Worm (Caenorhabditis elegans) whole organism, dauer: ENCODE results near the gene F45D3.2.

Experiments used
- unc-62 ChIP-seq: sonication (generic microtip); optimal IDR thresholded peaks from 2 replicates; lab custom pipeline; 2017; ENCODE audit warnings: missing biosample characterization, missing genetic modification reagents, missing genetic modification characterization

The F45D3.2 gene

DNA sequence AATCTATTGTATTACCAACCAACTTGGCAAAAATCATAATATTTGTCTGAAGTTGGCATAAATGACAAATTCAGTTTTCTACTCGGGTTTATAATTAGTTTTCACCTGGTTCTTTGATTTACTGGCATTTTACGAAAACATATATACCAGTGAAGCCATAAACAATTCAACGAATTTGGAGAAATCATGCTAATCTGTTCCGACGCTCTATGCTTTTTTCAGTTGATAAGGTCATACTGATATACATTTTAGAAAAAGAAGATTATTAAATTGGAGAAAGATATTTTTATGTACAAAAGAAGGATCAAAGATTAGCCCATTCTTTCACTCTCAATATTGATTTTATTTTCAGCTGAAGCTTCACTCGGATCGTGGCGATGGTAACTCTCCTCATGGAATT, 46.0 kb downstream of the F45D3.2 start:
- TF ChIP-seq unc-62 (GFP tag; lab: Kevin White, UChicago), result no peak

DNA sequence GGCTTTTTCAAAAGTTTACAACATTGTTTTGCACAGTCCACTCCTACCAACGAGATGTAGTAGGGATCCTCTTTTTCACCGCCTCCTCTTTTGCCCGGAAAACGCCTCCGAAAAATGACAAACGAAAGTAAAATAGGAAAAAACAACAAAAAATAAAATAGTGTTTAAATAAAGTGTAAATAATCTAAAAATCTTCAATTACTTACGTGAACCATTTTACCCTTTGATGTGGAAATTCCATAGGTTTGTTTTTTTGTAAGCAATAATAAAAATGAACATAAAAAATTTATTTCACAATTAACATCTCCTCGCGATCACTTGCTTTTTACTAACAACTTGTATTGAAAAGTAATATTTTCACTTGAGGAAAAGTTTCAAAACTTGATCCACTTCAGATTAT, 47.2 kb downstream of the F45D3.2 start, which contains the start of gene C14C10.1:
Gene C14C10.1 (plus strand): TSS at position 301 of the 400 bp plus-strand sequence.
- no peak for TF ChIP-seq unc-62 (GFP tag; lab: Kevin White, UChicago)

- no peak for TF ChIP-seq unc-62 (GFP tag; lab: Kevin White, UChicago)
Observed at ce11 chrV:12590601-12591000, 49.8 kb downstream of the F45D3.2 start, which contains the start of gene ttr-43. Gene ttr-43 (minus strand): TSS chrV:12590701.

ce11 chrV:12592379-12592778, 51.5 kb downstream of the F45D3.2 start, which contains the start of gene C14C10.2:
Gene C14C10.2 (minus strand): TSS chrV:12592479.
- TF ChIP-seq unc-62 (GFP tag; lab: Kevin White, UChicago), result no peak
